Worm (Caenorhabditis elegans): Measurements from ENCODE around the gene F23A7.5.

Gene F23A7.5

ce11 chrX:16228622-16229021 lies at the start of gene F23A7.5:
TSS of gene F23A7.5 (plus strand) at chrX:16228922.
- no peak for TF ChIP-seq ztf-4 (tag; optimal IDR thresholded peaks at IDR 0.05)
- no peak for TF ChIP-seq lin-15B (tag; optimal IDR thresholded peaks at IDR 0.05)
- TF ChIP-seq pha-4 (tag; optimal IDR thresholded peaks at IDR 0.05) = no peak
- no peak for TF ChIP-seq sea-2 (GFP tag; optimal IDR thresholded peaks at IDR 0.05)
- no peak for TF ChIP-seq nfya-1 (tag; optimal IDR thresholded peaks at IDR 0.05; ENCODE audit: insufficient read depth)
- no peak for TF ChIP-seq ztf-11 (tag; optimal IDR thresholded peaks at IDR 0.05)
- no peak for TF ChIP-seq zag-1 (tag; optimal IDR thresholded peaks at IDR 0.05)
- no peak for TF ChIP-seq ceh-9 (tag; optimal IDR thresholded peaks at IDR 0.05)
- TF ChIP-seq nhr-67 (tag; optimal IDR thresholded peaks at IDR 0.05) = no peak
- TF ChIP-seq hmg-11 (tag; optimal IDR thresholded peaks at IDR 0.05) = no peak
- no peak for TF ChIP-seq fkh-10 (GFP tag; optimal IDR thresholded peaks at IDR 0.05)

ce11 chrX:16184069-16184468 lies 44.7 kb upstream of the F23A7.5 start, which contains the start of gene nlp-67:
TSS of gene nlp-67 (plus strand) at chrX:16184369.
- TF ChIP-seq nfya-1 (tag; optimal IDR thresholded peaks at IDR 0.05; ENCODE audit: insufficient read depth) (no peak), ama-1 (optimal IDR thresholded peaks at IDR 0.05) (no peak), skn-1 (tag; optimal IDR thresholded peaks at IDR 0.05) (no peak), nhr-237 (tag; optimal IDR thresholded peaks at IDR 0.05) (no peak)

ce11 chrX:16189227-16189906 lies 39.4 kb upstream of the F23A7.5 start, which contains the start of gene slc-25A21:
TSS of gene slc-25A21 (plus strand) at chrX:16189856.
- peak; percentile 21 for TF ChIP-seq ceh-28 (tag; optimal IDR thresholded peaks at IDR 0.05)
- no peak for TF ChIP-seq ztf-4 (tag; optimal IDR thresholded peaks at IDR 0.05)

DNA sequence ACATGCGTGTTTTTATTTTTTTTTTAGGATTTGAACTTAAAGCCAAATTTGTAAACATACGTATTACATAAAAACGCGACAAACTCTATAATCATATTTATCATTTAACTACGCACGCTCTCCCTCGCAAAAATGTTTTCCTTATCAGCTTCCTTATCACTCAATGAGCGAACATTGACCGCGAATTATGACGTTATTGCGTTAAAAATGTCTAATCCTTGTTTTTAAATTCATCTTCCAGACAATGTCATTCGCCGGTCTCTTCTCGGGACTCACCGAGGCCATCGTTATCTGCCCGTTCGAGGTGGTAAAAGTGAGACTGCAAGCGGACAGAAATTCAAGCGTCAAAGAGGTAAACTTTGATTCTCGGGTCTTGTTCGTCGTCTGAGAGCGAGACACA lies 36.1 kb upstream of the F23A7.5 start:
- TF ChIP-seq pqm-1 (tag; optimal IDR thresholded peaks at IDR 0.05) (peak; percentile 100), ztf-4 (tag; optimal IDR thresholded peaks at IDR 0.05) (no peak), elt-3 (tag; optimal IDR thresholded peaks at IDR 0.05) (peak in 2 of 3 experiments; percentile 69 to 90), ceh-28 (tag; optimal IDR thresholded peaks at IDR 0.05) (peak; percentile 13), fkh-10 (GFP tag; optimal IDR thresholded peaks at IDR 0.05) (no peak), elt-2 (tag; optimal IDR thresholded peaks at IDR 0.05) (peak; percentile 99), snpc-4 (tag; optimal IDR thresholded peaks at IDR 0.05) (no peak), fos-1 (tag; optimal IDR thresholded peaks at IDR 0.05) (no peak), sea-2 (GFP tag; optimal IDR thresholded peaks at IDR 0.05) (no peak), nfya-1 (tag; optimal IDR thresholded peaks at IDR 0.05; ENCODE audit: insufficient read depth) (no peak), fkh-2 (tag; optimal IDR thresholded peaks at IDR 0.05) (no peak), jun-1 (tag; optimal IDR thresholded peaks at IDR 0.05) (peak; percentile 83), nhr-43 (tag; optimal IDR thresholded peaks at IDR 0.05; ENCODE audit: poor library complexity, severe bottlenecking) (peak; percentile 66), pha-4 (tag; optimal IDR thresholded peaks at IDR 0.05) (peak; percentile 74), nhr-77 (tag; optimal IDR thresholded peaks at IDR 0.05) (no peak), unc-62 (GFP tag; optimal IDR thresholded peaks at IDR 0.05) (no peak), lin-39 (tag; optimal IDR thresholded peaks at IDR 0.05) (no peak), ZK546.5 (tag; optimal IDR thresholded peaks at IDR 0.05) (no peak), egl-27 (tag; optimal IDR thresholded peaks at IDR 0.05) (no peak), mdl-1 (tag; optimal IDR thresholded peaks at IDR 0.05) (peak; percentile 37), nhr-23 (tag; optimal IDR thresholded peaks at IDR 0.05) (peak; percentile 43), ztf-11 (tag; optimal IDR thresholded peaks at IDR 0.05) (no peak)

- TF ChIP-seq elt-2 (tag; optimal IDR thresholded peaks at IDR 0.05) = no peak
- no peak for TF ChIP-seq fkh-10 (GFP tag; optimal IDR thresholded peaks at IDR 0.05)
- TF ChIP-seq nhr-11 (tag; optimal IDR thresholded peaks at IDR 0.05) = no peak
- no peak for TF ChIP-seq egl-27 (tag; optimal IDR thresholded peaks at IDR 0.05)
- no peak for TF ChIP-seq nhr-12 (tag; optimal IDR thresholded peaks at IDR 0.05)
- TF ChIP-seq fos-1 (tag; optimal IDR thresholded peaks at IDR 0.05) = no peak
- no peak for TF ChIP-seq nhr-23 (tag; optimal IDR thresholded peaks at IDR 0.05)
- no peak for TF ChIP-seq ceh-9 (tag; optimal IDR thresholded peaks at IDR 0.05)
- TF ChIP-seq lsy-12 (tag; optimal IDR thresholded peaks at IDR 0.05) = no peak
- TF ChIP-seq sea-2 (GFP tag; optimal IDR thresholded peaks at IDR 0.05) = no peak
- no peak for TF ChIP-seq hmg-11 (tag; optimal IDR thresholded peaks at IDR 0.05)
- no peak for TF ChIP-seq nfya-1 (tag; optimal IDR thresholded peaks at IDR 0.05; ENCODE audit: insufficient read depth)
- no peak for TF ChIP-seq nhr-28 (tag; optimal IDR thresholded peaks at IDR 0.05)
Observed at ce11 chrX:16199200-16199764, 29.4 kb upstream of the F23A7.5 start, which contains the start of gene R11.3. TSS of gene R11.3 (minus strand) at chrX:16199250.
